Worm (Caenorhabditis elegans) whole organism, young adult: Measurements from ENCODE around the gene D2096.7.
"Not testable (repeated sequence)": the region's sequence is repeated elsewhere in the genome, so short reads cannot be mapped to it uniquely, and the experiment has no call there.

ENCODE experiments used
- B0019.2 ChIP-seq: fragments of 200-800 bp; sonication (Bioruptor generic); conservative IDR thresholded peaks from 2 replicates; pipeline ENCODE4 v1.3.6; 2022; ENCODE audit warnings: missing genetic modification reagents, missing genetic modification characterization, missing compliant biosample characterization
- B0035.1 ChIP-seq: sonication (generic microtip); optimal IDR thresholded peaks from 2 replicates; lab custom pipeline; 2016; ENCODE audit warnings: missing genetic modification characterization, mild to moderate bottlenecking, missing compliant biosample characterization, missing genotype, missing genetic modification reagents
- B0336.3 ChIP-seq: fragments of 200-800 bp; sonication (Bioruptor generic); IDR thresholded peaks from 2 replicates; pipeline ENCODE4 v1.3.6; 2022; ENCODE audit warnings: missing genetic modification characterization, missing compliant biosample characterization
- D2030.7 ChIP-seq: fragments of 200-800 bp; sonication (Bioruptor generic); IDR thresholded peaks from 2 replicates; pipeline ENCODE4 v1.3.6; 2022; ENCODE audit warnings: missing genetic modification reagents, missing genetic modification characterization, missing compliant biosample characterization
- F22D6.2 ChIP-seq: sonication (generic microtip); optimal IDR thresholded peaks from 2 replicates; lab custom pipeline; 2016; ENCODE audit warnings: mild to moderate bottlenecking, missing genetic modification characterization, missing compliant biosample characterization
- F23B12.7 ChIP-seq: sonication (generic microtip); optimal IDR thresholded peaks from 2 replicates; lab custom pipeline; 2017; ENCODE audit warnings: missing genetic modification characterization, mild to moderate bottlenecking, missing compliant biosample characterization, antibody characterized with exemption, moderate library complexity; ENCODE audit not compliant: insufficient read depth
- F49E8.2 ChIP-seq: sonication (generic microtip); optimal IDR thresholded peaks from 3 replicates; lab custom pipeline; 2017; ENCODE audit warnings: missing genetic modification characterization, mild to moderate bottlenecking, missing compliant biosample characterization, antibody characterized with exemption, moderate library complexity; ENCODE audit not compliant: insufficient read depth
- K11D2.4 ChIP-seq: fragments of 200-800 bp; sonication (Bioruptor generic); IDR thresholded peaks from 2 replicates; pipeline ENCODE4 v1.3.6; 2022; ENCODE audit warnings: missing genetic modification reagents, missing genetic modification characterization, missing compliant biosample characterization
- Y67H2A.10 ChIP-seq: fragments of 200-800 bp; sonication (Bioruptor generic); conservative IDR thresholded peaks from 2 replicates; pipeline ENCODE4 v1.3.6; 2022; ENCODE audit warnings: missing genetic modification reagents, missing genetic modification characterization, missing compliant biosample characterization
- Y79H2A.3 ChIP-seq: fragments of 200-800 bp; sonication (Bioruptor generic); conservative IDR thresholded peaks from 2 replicates; pipeline ENCODE4 v1.3.6; 2022; ENCODE audit warnings: missing genetic modification reagents, missing genetic modification characterization, missing compliant biosample characterization
- atf-7 ChIP-seq: sonication (generic microtip); optimal IDR thresholded peaks from 2 replicates; lab custom pipeline; 2017; ENCODE audit warnings: mild to moderate bottlenecking, missing genetic modification characterization, missing compliant biosample characterization
- attf-3 ChIP-seq: fragments of 200-800 bp; sonication (Bioruptor generic); conservative IDR thresholded peaks from 2 replicates; pipeline ENCODE4 v1.3.6; 2022; ENCODE audit warnings: missing genetic modification reagents, missing genetic modification characterization, missing compliant biosample characterization
- ceh-100 ChIP-seq: fragments of 200-800 bp; sonication (Bioruptor generic); IDR thresholded peaks from 2 replicates; pipeline ENCODE4 v1.3.6; 2022; ENCODE audit warnings: missing genetic modification reagents, missing genetic modification characterization, missing compliant biosample characterization
- chd-7 ChIP-seq: sonication (generic microtip); optimal IDR thresholded peaks from 2 replicates; lab custom pipeline; 2016; ENCODE audit warnings: mild to moderate bottlenecking, missing genetic modification characterization, moderate library complexity, missing compliant biosample characterization
- die-1 ChIP-seq: sonication (generic microtip); optimal IDR thresholded peaks from 2 replicates; lab custom pipeline; 2016; ENCODE audit warnings: missing genotype, mild to moderate bottlenecking, missing genetic modification characterization, missing compliant biosample characterization
- efl-1 ChIP-seq: fragments of 150-350 bp; optimal IDR thresholded peaks from 2 replicates; lab custom pipeline; 2014; ENCODE audit warnings: missing biosample characterization, missing genetic modification reagents, missing genetic modification characterization
- ets-4 ChIP-seq: fragments of 200-800 bp; sonication (Bioruptor generic); optimal IDR thresholded peaks from 2 replicates; lab custom pipeline; 2018; ENCODE audit warnings: mild to moderate bottlenecking, missing genetic modification characterization, missing compliant biosample characterization
- him-1 ChIP-seq: sonication (generic microtip); optimal IDR thresholded peaks from 2 replicates; lab custom pipeline; 2016; ENCODE audit warnings: missing genotype, missing genetic modification reagents, missing genetic modification characterization, missing compliant biosample characterization
- hmg-1.2 ChIP-seq: fragments of 200-800 bp; sonication (Bioruptor generic); IDR thresholded peaks from 2 replicates; pipeline ENCODE4 v1.3.6; 2022; ENCODE audit warnings: missing genetic modification reagents, missing genetic modification characterization, missing compliant biosample characterization
- hsf-1 ChIP-seq: fragments of 200-800 bp; sonication (Bioruptor generic); IDR thresholded peaks from 2 replicates; pipeline ENCODE4 v1.3.6; 2022; ENCODE audit warnings: missing genetic modification reagents, missing genetic modification characterization, missing compliant biosample characterization
- lsl-1 ChIP-seq: fragments of 200-800 bp; sonication (Bioruptor generic); optimal IDR thresholded peaks from 2 replicates; lab custom pipeline; 2018; ENCODE audit warnings: mild to moderate bottlenecking, missing genetic modification characterization, moderate library complexity, missing compliant biosample characterization
- mes-4 ChIP-seq: sonication (generic microtip); optimal IDR thresholded peaks from 2 replicates; lab custom pipeline; 2016; ENCODE audit warnings: missing genotype, missing genetic modification characterization, missing compliant biosample characterization
- mxl-1 ChIP-seq: sonication (generic microtip); optimal IDR thresholded peaks from 2 replicates; lab custom pipeline; 2016; ENCODE audit warnings: missing genetic modification characterization, missing compliant biosample characterization
- nhr-27 ChIP-seq: fragments of 200-800 bp; sonication (Bioruptor generic); optimal IDR thresholded peaks from 2 replicates; lab custom pipeline; 2018; ENCODE audit warnings: mild to moderate bottlenecking, missing genetic modification characterization, moderate library complexity, missing compliant biosample characterization
- nhr-90 ChIP-seq: sonication (generic microtip); optimal IDR thresholded peaks from 2 replicates; lab custom pipeline; 2016; ENCODE audit warnings: missing genotype, mild to moderate bottlenecking, missing genetic modification characterization, missing compliant biosample characterization
- pbrm-1 ChIP-seq: fragments of 200-800 bp; sonication (Bioruptor generic); IDR thresholded peaks from 2 replicates; pipeline ENCODE4 v1.3.6; 2022; ENCODE audit warnings: missing genetic modification reagents, missing genetic modification characterization, missing compliant biosample characterization
- pha-4 ChIP-seq: fragments of 150-350 bp; sonication (generic microtip); optimal IDR thresholded peaks from 2 replicates; lab custom pipeline; 2014; ENCODE audit warnings: missing biosample characterization, missing genetic modification reagents, missing genetic modification characterization
- rec-8 ChIP-seq, 2 experiments: sonication (generic microtip); optimal IDR thresholded peaks; 2 replicates each; lab custom pipeline; 2016; ENCODE audit warnings: mild to moderate bottlenecking in 2 of 2, missing genetic modification characterization in 2 of 2, missing genetic modification reagents in 2 of 2, missing genotype in 2 of 2, missing biosample characterization in 1 of 2, missing compliant biosample characterization in 1 of 2, moderate library complexity in 1 of 2
- repo-1 ChIP-seq: sonication (generic microtip); optimal IDR thresholded peaks from 2 replicates; lab custom pipeline; 2017; ENCODE audit warnings: mild to moderate bottlenecking, missing genetic modification characterization, missing compliant biosample characterization
- rpc-1 ChIP-seq, 2 experiments: fragments of 150-350 bp in 1 of 2; sonication (generic microtip) in 1 of 2; optimal IDR thresholded peaks; 2 replicates each; lab custom pipeline; 2014 to 2018; ENCODE audit warnings: missing biosample characterization in 1 of 2, missing genetic modification characterization in 1 of 2, missing genetic modification reagents in 1 of 2, missing genotype in 1 of 2
- snpc-1.1 ChIP-seq: sonication (generic microtip); optimal IDR thresholded peaks from 2 replicates; lab custom pipeline; 2017; ENCODE audit warnings: missing genetic modification characterization, mild to moderate bottlenecking, missing compliant biosample characterization, antibody characterized with exemption, moderate library complexity, missing genotype, missing genetic modification reagents; ENCODE audit not compliant: insufficient read depth
- snpc-3.4 ChIP-seq: sonication (generic microtip); optimal IDR thresholded peaks from 2 replicates; lab custom pipeline; 2017; ENCODE audit warnings: missing genetic modification characterization, mild to moderate bottlenecking, missing compliant biosample characterization, antibody characterized with exemption, moderate library complexity, missing genotype, missing genetic modification reagents
- sptf-2 ChIP-seq: fragments of 200-800 bp; sonication (Bioruptor generic); optimal IDR thresholded peaks from 2 replicates; lab custom pipeline; 2018; ENCODE audit warnings: mild to moderate bottlenecking, missing genetic modification characterization, missing compliant biosample characterization
- unc-130 ChIP-seq: sonication (generic microtip); optimal IDR thresholded peaks from 2 replicates; lab custom pipeline; 2016; ENCODE audit warnings: missing genetic modification reagents, missing genetic modification characterization, missing compliant biosample characterization
- xnd-1 ChIP-seq: sonication (generic microtip); optimal IDR thresholded peaks from 2 replicates; lab custom pipeline; 2016; ENCODE audit warnings: missing genotype, missing genetic modification reagents, missing genetic modification characterization, missing compliant biosample characterization
- ztf-25 ChIP-seq: fragments of 200-800 bp; sonication (Bioruptor generic); IDR thresholded peaks from 2 replicates; pipeline ENCODE4 v1.3.6; 2022; ENCODE audit warnings: missing genetic modification reagents, missing genetic modification characterization, missing compliant biosample characterization
- ztf-28 ChIP-seq: fragments of 200-800 bp; sonication (Bioruptor generic); IDR thresholded peaks from 2 replicates; pipeline ENCODE4 v1.3.6; 2022; ENCODE audit warnings: missing genetic modification reagents, missing genetic modification characterization, missing compliant biosample characterization
- ztf-3 ChIP-seq: fragments of 200-800 bp; sonication (Bioruptor generic); optimal IDR thresholded peaks from 2 replicates; lab custom pipeline; 2018; ENCODE audit warnings: mild to moderate bottlenecking, missing genetic modification characterization, missing compliant biosample characterization

D2096.7 gene

DNA sequence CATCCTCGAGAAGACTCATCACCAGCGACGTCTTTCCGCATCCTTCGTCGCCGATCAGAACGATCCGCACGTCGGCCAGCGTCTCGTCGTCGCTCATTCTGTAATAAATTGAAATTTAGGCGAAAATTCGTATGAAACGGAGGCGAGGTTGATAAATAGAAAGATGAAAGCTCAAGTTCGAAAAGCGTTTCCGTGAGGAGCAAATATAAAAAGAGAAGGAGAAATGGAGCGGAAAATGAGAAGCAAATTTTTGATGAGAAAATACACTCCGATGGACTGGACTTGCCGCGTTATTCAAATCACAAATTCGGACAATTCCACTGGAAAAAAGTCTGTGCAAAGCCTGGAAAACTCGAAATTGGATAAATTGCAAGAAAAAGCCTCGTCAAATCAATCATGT is 16.7 kb upstream of the D2096.7 start, which contains the start of gene D2096.11 (continued):
- TF ChIP-seq pbrm-1 (no peak), xnd-1 (no peak), B0035.1 (tag; lab: Kevin White, UChicago) (no peak), F23B12.7 (tag; lab: Kevin White, UChicago) (no peak)

DNA sequence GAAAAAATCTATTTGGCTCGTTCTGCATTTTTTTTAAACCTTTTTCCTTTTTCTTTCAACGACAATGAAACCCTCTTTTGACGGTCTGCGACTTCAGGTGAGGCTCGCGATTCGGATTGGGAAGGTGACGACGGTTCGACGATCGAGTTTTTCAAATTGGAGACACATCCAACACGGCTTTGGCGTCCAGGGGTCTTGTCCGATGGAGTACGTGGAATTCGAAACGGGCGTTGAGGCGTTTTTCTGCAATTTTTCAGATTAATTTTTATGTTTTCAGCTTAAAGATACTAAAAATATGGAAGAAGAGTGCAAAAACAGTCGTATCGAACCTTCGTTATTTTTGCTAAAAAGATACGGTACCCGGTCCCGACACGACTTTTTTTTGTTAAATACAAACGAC is 11.7 kb upstream of the D2096.7 start, which contains the start of gene D2096.10:
TSS of gene D2096.10 (minus strand) at position 101 of the 400 bp plus-strand sequence.
- TF ChIP-seq F49E8.2 (tag; lab: Kevin White, UChicago); chd-7 (tag; lab: Kevin White, UChicago); ceh-100 (GFP tag; lab: Robert Waterston, UW): not testable (repeated sequence)

DNA sequence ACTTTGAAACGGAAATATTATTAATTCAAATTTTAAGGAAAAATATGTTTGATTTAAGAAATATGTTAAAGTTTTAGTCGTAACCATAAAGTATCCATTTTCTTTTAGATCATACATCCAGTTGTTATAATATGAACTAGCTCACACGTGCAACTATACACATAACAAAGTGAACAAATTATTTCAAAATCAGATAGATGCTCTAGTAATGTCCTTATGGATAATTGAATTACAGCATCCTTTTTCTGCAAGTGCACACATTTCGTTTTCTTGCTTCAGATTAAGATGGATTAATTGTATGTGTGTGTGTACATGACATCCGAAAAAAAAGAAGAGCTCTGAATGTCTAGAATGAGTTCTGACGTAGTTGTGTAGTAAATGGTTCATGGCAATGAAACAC is 8.2 kb upstream of the D2096.7 start:
- no peak for TF ChIP-seq pha-4 (tag; lab: Kevin White, UChicago)
- no peak for TF ChIP-seq B0019.2 (GFP tag; lab: Robert Waterston, UW)
- no peak for TF ChIP-seq Y67H2A.10

DNA sequence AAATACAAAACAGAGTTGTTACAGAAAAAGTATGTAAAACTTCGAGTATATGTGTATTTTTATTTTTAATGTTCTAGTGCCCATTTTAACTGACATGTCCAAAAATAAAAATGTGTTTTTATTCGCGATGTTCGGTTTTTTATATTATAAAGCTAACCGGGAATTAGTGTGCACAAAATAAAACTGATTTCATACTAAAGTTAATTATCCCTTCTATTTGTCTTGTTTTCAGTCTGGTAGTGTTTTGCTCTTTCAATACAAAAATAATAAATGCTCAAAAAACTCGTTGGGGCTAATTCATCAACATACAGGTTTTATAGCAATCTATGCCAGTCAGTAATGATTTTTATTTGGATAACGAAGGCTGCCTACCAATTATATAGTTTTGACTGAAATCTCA is 7.3 kb upstream of the D2096.7 start:
- TF ChIP-seq hsf-1 (GFP tag; lab: Robert Waterston, UW) (no peak), hmg-1.2 (GFP tag; lab: Robert Waterston, UW) (no peak), snpc-3.4 (tag; lab: Kevin White, UChicago) (no peak), ztf-3 (GFP tag; lab: Kevin White, UChicago) (no peak), attf-3 (GFP tag; lab: Robert Waterston, UW) (no peak), mes-4 (tag; lab: Kevin White, UChicago) (no peak), atf-7 (tag; lab: Kevin White, UChicago) (no peak), rpc-1 (optimal IDR thresholded peaks at IDR 0.05; lab: Kevin White, UChicago) (no peak), rpc-1 (tag; optimal IDR thresholded peaks at IDR 0.05; lab: Kevin White, UChicago) (no peak), B0336.3 (GFP tag; lab: Robert Waterston, UW) (no peak), nhr-90 (no peak), ztf-25 (GFP tag; lab: Robert Waterston, UW) (no peak), efl-1 (GFP tag; lab: Kevin White, UChicago) (no peak), unc-130 (no peak), nhr-27 (tag; lab: Kevin White, UChicago) (no peak), F22D6.2 (no peak), sptf-2 (GFP tag; lab: Kevin White, UChicago) (no peak), rec-8 (tag; optimal IDR thresholded peaks at IDR 0.05; lab: Kevin White, UChicago) (no peak), lsl-1 (GFP tag; lab: Kevin White, UChicago) (no peak)

DNA sequence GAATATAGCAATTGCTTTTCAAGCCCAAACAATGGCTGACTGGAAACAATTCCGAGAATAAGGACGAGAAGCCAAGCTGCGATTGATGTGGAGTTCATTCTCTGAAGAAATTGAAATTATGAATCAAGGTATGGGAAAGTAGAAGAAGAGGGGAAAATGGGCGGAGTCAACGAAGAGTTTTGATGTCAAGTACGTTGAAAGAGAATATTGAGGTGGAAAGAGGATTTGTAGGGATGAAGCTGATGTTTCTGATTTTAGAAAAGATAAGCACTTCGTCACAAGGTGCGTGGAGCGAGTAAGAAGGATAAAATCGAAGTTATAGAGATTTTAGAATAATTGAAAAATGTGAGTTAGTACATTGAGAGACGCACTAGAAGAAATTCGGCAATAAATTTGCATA is 5.3 kb upstream of the D2096.7 start, which contains the start of gene D2096.9:
TSS of gene D2096.9 (minus strand) at position 101 of the 400 bp plus-strand sequence.
- no peak for TF ChIP-seq mxl-1 (tag; lab: Kevin White, UChicago)
- no peak for TF ChIP-seq him-1 (tag; lab: Kevin White, UChicago)
- no peak for TF ChIP-seq F22D6.2
- TF ChIP-seq efl-1 (GFP tag; lab: Kevin White, UChicago): no peak
- TF ChIP-seq snpc-1.1 (tag; lab: Kevin White, UChicago): no peak
- TF ChIP-seq repo-1 (tag; lab: Kevin White, UChicago): no peak
- no peak for TF ChIP-seq ets-4 (GFP tag; lab: Kevin White, UChicago)
- no peak for TF ChIP-seq ceh-100 (GFP tag; lab: Robert Waterston, UW)
- no peak for TF ChIP-seq die-1 (tag; lab: Kevin White, UChicago)
- TF ChIP-seq K11D2.4 (GFP tag; lab: Robert Waterston, UW): no peak
- TF ChIP-seq ztf-28 (GFP tag; lab: Robert Waterston, UW): no peak
- no peak for TF ChIP-seq D2030.7 (GFP tag; lab: Robert Waterston, UW)
- no peak for TF ChIP-seq Y79H2A.3 (GFP tag; lab: Robert Waterston, UW)
- TF ChIP-seq, all 124 proteins: peak for 0
